Fruit fly (Drosophila melanogaster) whole organism, embryonic: Measurements from ENCODE around the gene wuho.

Experiments used
- BtbVII ChIP-seq: fragments of 200-800 bp; sonication (Bioruptor generic); optimal IDR thresholded peaks from 3 replicates; lab custom pipeline; 2017; ENCODE audit warnings: missing biosample characterization, mild to moderate bottlenecking, missing genetic modification characterization
- CG10366 ChIP-seq: fragments of 200-800 bp; sonication (Bioruptor generic); IDR thresholded peaks from 2 replicates; pipeline ENCODE4 v1.3.6; 2022; ENCODE audit warnings: missing biosample characterization, missing genetic modification characterization
- CG17359 ChIP-seq: fragments of 200-800 bp; sonication (Bioruptor generic); optimal IDR thresholded peaks from 3 replicates; lab custom pipeline; 2018; ENCODE audit warnings: missing biosample characterization, mild to moderate bottlenecking, missing genetic modification characterization, moderate library complexity
- CG4707 ChIP-seq: fragments of 200-800 bp; sonication (Bioruptor generic); optimal IDR thresholded peaks from 2 replicates; lab custom pipeline; 2018; ENCODE audit warnings: missing biosample characterization, mild to moderate bottlenecking, missing genetic modification characterization, moderate library complexity
- D19B ChIP-seq: fragments of 200-800 bp; sonication (Bioruptor generic); optimal IDR thresholded peaks from 2 replicates; lab custom pipeline; 2017; ENCODE audit warnings: missing biosample characterization, mild to moderate bottlenecking, missing genetic modification characterization
- Lpt ChIP-seq: fragments of >200 bp; optimal IDR thresholded peaks from 2 replicates; lab custom pipeline; 2018; ENCODE audit warnings: missing biosample characterization, missing genetic modification characterization
- Meics ChIP-seq: fragments of 200-800 bp; sonication (Bioruptor generic); optimal IDR thresholded peaks from 2 replicates; lab custom pipeline; 2017; ENCODE audit warnings: missing biosample characterization, mild to moderate bottlenecking, missing genetic modification characterization
- Ravus ChIP-seq: fragments of 200-800 bp; sonication (Bioruptor generic); IDR thresholded peaks from 2 replicates; pipeline ENCODE4 v1.3.6; 2022; ENCODE audit warnings: missing biosample characterization, missing genetic modification characterization
- Sox102F ChIP-seq: fragments of 200-800 bp; sonication (Bioruptor generic); optimal IDR thresholded peaks from 2 replicates; lab custom pipeline; 2018; ENCODE audit warnings: missing biosample characterization, mild to moderate bottlenecking, missing genetic modification characterization, moderate library complexity
- Sry-δ ChIP-seq: fragments of 200-800 bp; sonication (Bioruptor generic); optimal IDR thresholded peaks from 2 replicates; lab custom pipeline; 2016; ENCODE audit warnings: missing biosample characterization, missing genetic modification characterization
- Usf ChIP-seq: fragments of 200-800 bp; sonication (Bioruptor generic); optimal IDR thresholded peaks from 2 replicates; lab custom pipeline; 2017; ENCODE audit warnings: missing genotype, missing biosample characterization, missing genetic modification characterization
- sd ChIP-seq: fragments of 200-800 bp; sonication (Bioruptor generic); optimal IDR thresholded peaks from 3 replicates; lab custom pipeline; 2018; ENCODE audit warnings: missing biosample characterization, mild to moderate bottlenecking, missing genetic modification characterization, moderate library complexity
- trem ChIP-seq: fragments of 200-800 bp; optimal IDR thresholded peaks from 3 replicates; lab custom pipeline; 2019; ENCODE audit warnings: missing biosample characterization, mild to moderate bottlenecking, missing genetic modification characterization, moderate library complexity

- TF ChIP-seq Sry-δ (GFP tag; lab: Kevin White, UChicago) (no peak), sd (tag; lab: Kevin White, UChicago) (no peak), CG10366 (GFP tag; lab: Robert Waterston, UW) (no peak), CG17359 (tag; lab: Kevin White, UChicago) (no peak), D19B (GFP tag; lab: Kevin White, UChicago) (no peak), CG4707 (GFP tag; lab: Kevin White, UChicago) (no peak), trem (tag; lab: Kevin White, UChicago) (no peak), Usf (GFP tag; lab: Kevin White, UChicago) (no peak), BtbVII (GFP tag; lab: Kevin White, UChicago) (no peak), Lpt (GFP tag; lab: Kevin White, UChicago) (no peak), Sox102F (GFP tag; lab: Kevin White, UChicago) (no peak), Ravus (no peak), Meics (no peak)
Observed at dm6 chrX:6303196-6303595, 15.3 kb downstream of the wuho start.
